Worm (Caenorhabditis elegans) whole organism, L1 larva: ENCODE measurements around the gene mxl-1.

Experiments used
- C04F5.9 ChIP-seq: sonication (generic microtip); optimal IDR thresholded peaks from 2 replicates; lab custom pipeline; 2016; ENCODE audit warnings: missing genetic modification characterization, missing compliant biosample characterization
- C34B4.2 ChIP-seq: sonication (generic microtip); optimal IDR thresholded peaks from 2 replicates; lab custom pipeline; 2017; ENCODE audit warnings: mild to moderate bottlenecking, missing genetic modification characterization, missing compliant biosample characterization
- F16B12.6 ChIP-seq: fragments of 150-350 bp; optimal IDR thresholded peaks from 2 replicates; lab custom pipeline; 2014; ENCODE audit warnings: missing biosample characterization, missing genetic modification characterization
- aha-1 ChIP-seq: fragments of 150-350 bp; optimal IDR thresholded peaks from 2 replicates; lab custom pipeline; 2014; ENCODE audit warnings: missing biosample characterization, missing genetic modification characterization
- alr-1 ChIP-seq: fragments of 200-800 bp; sonication (Bioruptor generic); optimal IDR thresholded peaks from 2 replicates; lab custom pipeline; 2018; ENCODE audit warnings: borderline replicate concordance, mild to moderate bottlenecking, missing genetic modification characterization, missing compliant biosample characterization
- ama-1 ChIP-seq: fragments of 150-350 bp; optimal IDR thresholded peaks from 2 replicates; lab custom pipeline; 2014
- ceh-8 ChIP-seq: fragments of 200-800 bp; sonication (Bioruptor generic); optimal IDR thresholded peaks from 2 replicates; lab custom pipeline; 2018; ENCODE audit warnings: mild to moderate bottlenecking, missing genetic modification characterization, moderate library complexity, missing compliant biosample characterization
- ceh-82 ChIP-seq, 3 experiments: fragments of 150-350 bp in 1 of 3; sonication (generic microtip) in 2 of 3; optimal IDR thresholded peaks; 2 replicates each; lab custom pipeline; 2014 to 2017; ENCODE audit warnings: missing biosample characterization in 3 of 3, missing genetic modification characterization in 3 of 3
- ceh-88 ChIP-seq: fragments of 200-800 bp; sonication (Bioruptor generic); IDR thresholded peaks from 2 replicates; pipeline ENCODE4 v1.3.6; 2022; ENCODE audit warnings: missing genetic modification characterization, missing compliant biosample characterization
- ceh-90 ChIP-seq: sonication (generic microtip); optimal IDR thresholded peaks from 2 replicates; lab custom pipeline; 2016; ENCODE audit warnings: missing genetic modification characterization, missing compliant biosample characterization
- dsc-1 ChIP-seq: sonication (generic microtip); optimal IDR thresholded peaks from 2 replicates; lab custom pipeline; 2016; ENCODE audit warnings: mild to moderate bottlenecking, missing genetic modification characterization, missing compliant biosample characterization
- efl-1 ChIP-seq, 4 experiments: fragments of 150-350 bp; optimal IDR thresholded peaks in 3 of 4; peaks in 1 of 4; 1 replicate in 1 of 4; 2 replicates in 3 of 4; lab custom pipeline; 2014; ENCODE audit warnings: missing biosample characterization in 2 of 4, missing genetic modification characterization in 2 of 4, missing genetic modification reagents in 2 of 4
- efl-3 ChIP-seq: fragments of 200-800 bp; sonication (Bioruptor generic); optimal IDR thresholded peaks from 2 replicates; lab custom pipeline; 2018; ENCODE audit warnings: mild to moderate bottlenecking, missing genetic modification characterization, missing compliant biosample characterization
- elt-2 ChIP-seq: sonication (generic microtip); optimal IDR thresholded peaks from 2 replicates; lab custom pipeline; 2016; ENCODE audit warnings: missing genetic modification characterization, mild to moderate bottlenecking, inconsistent platforms, missing compliant biosample characterization, missing genetic modification reagents
- ets-5 ChIP-seq: fragments of 200-800 bp; sonication (Bioruptor generic); IDR thresholded peaks from 2 replicates; pipeline ENCODE4 v1.3.6; 2022; ENCODE audit warnings: missing genetic modification characterization, missing compliant biosample characterization
- fkh-8 ChIP-seq: sonication (generic microtip); optimal IDR thresholded peaks from 2 replicates; lab custom pipeline; 2016; ENCODE audit warnings: mild to moderate bottlenecking, missing genetic modification characterization, missing compliant biosample characterization
- fos-1 ChIP-seq: fragments of 150-350 bp; optimal IDR thresholded peaks from 2 replicates; lab custom pipeline; 2014; ENCODE audit warnings: missing biosample characterization, missing genetic modification characterization
- hlh-17 ChIP-seq: fragments of 200-800 bp; sonication (Bioruptor generic); optimal IDR thresholded peaks from 2 replicates; lab custom pipeline; 2018; ENCODE audit warnings: missing genetic modification characterization, mild to moderate bottlenecking, missing compliant biosample characterization, moderate library complexity, borderline replicate concordance
- hlh-4 ChIP-seq: sonication (generic microtip); optimal IDR thresholded peaks from 2 replicates; lab custom pipeline; 2016; ENCODE audit warnings: mild to moderate bottlenecking, missing genetic modification characterization, missing compliant biosample characterization
- hpl-2 ChIP-seq: fragments of 150-350 bp; optimal IDR thresholded peaks from 2 replicates; lab custom pipeline; 2014; ENCODE audit warnings: missing biosample characterization, missing genetic modification reagents, missing genetic modification characterization
- irx-1 ChIP-seq: sonication (generic microtip); optimal IDR thresholded peaks from 2 replicates; lab custom pipeline; 2016; ENCODE audit warnings: missing genetic modification characterization, missing compliant biosample characterization
- lin-15B ChIP-seq: fragments of 150-350 bp; sonication (generic microtip); optimal IDR thresholded peaks from 3 replicates; lab custom pipeline; 2014; ENCODE audit warnings: missing biosample characterization, missing genetic modification characterization
- lin-35 ChIP-seq, 2 experiments: fragments of 150-350 bp; optimal IDR thresholded peaks; 2 replicates each; lab custom pipeline; 2014; ENCODE audit warnings: missing biosample characterization in 2 of 2, missing genetic modification characterization in 2 of 2, missing genetic modification reagents in 2 of 2
- lin-39 ChIP-seq: fragments of 150-350 bp; optimal IDR thresholded peaks from 2 replicates; lab custom pipeline; 2014; ENCODE audit warnings: missing biosample characterization, missing genetic modification reagents, missing genetic modification characterization
- mab-9 ChIP-seq: fragments of 200-800 bp; sonication (Bioruptor generic); IDR thresholded peaks from 2 replicates; pipeline ENCODE4 v1.3.6; 2022; ENCODE audit warnings: missing genetic modification reagents, missing genetic modification characterization, missing compliant biosample characterization
- mdl-1 ChIP-seq, 2 experiments: fragments of 150-350 bp; optimal IDR thresholded peaks; 2 replicates each; lab custom pipeline; 2014 to 2017; ENCODE audit warnings: missing biosample characterization in 2 of 2, missing genetic modification characterization in 2 of 2, inconsistent platforms in 1 of 2
- mef-2 ChIP-seq: fragments of 150-350 bp; optimal IDR thresholded peaks from 2 replicates; lab custom pipeline; 2014; ENCODE audit warnings: missing biosample characterization, missing genetic modification characterization
- nhr-11 ChIP-seq: fragments of 150-350 bp; optimal IDR thresholded peaks from 2 replicates; lab custom pipeline; 2014; ENCODE audit warnings: missing biosample characterization, missing genetic modification characterization
- nhr-20 ChIP-seq: sonication (generic microtip); optimal IDR thresholded peaks from 2 replicates; lab custom pipeline; 2016; ENCODE audit warnings: mild to moderate bottlenecking, missing genetic modification characterization, missing compliant biosample characterization
- nhr-237 ChIP-seq: fragments of 150-350 bp; optimal IDR thresholded peaks from 2 replicates; lab custom pipeline; 2014; ENCODE audit warnings: missing biosample characterization, missing genetic modification characterization
- nhr-28 ChIP-seq: fragments of 150-350 bp; optimal IDR thresholded peaks from 2 replicates; lab custom pipeline; 2014; ENCODE audit warnings: missing biosample characterization, missing genetic modification characterization
- nhr-47 ChIP-seq: sonication (generic microtip); optimal IDR thresholded peaks from 2 replicates; lab custom pipeline; 2016; ENCODE audit warnings: mild to moderate bottlenecking, missing genetic modification characterization, moderate library complexity, missing compliant biosample characterization
- nhr-76 ChIP-seq: sonication (generic microtip); optimal IDR thresholded peaks from 2 replicates; lab custom pipeline; 2017; ENCODE audit warnings: missing biosample characterization, missing genetic modification characterization
- nhr-84 ChIP-seq: sonication (generic microtip); optimal IDR thresholded peaks from 2 replicates; lab custom pipeline; 2017; ENCODE audit warnings: missing biosample characterization, missing genetic modification characterization
- nhr-85 ChIP-seq: sonication (generic microtip); peaks from one replicate; lab custom pipeline; 2016; ENCODE audit warnings: missing genetic modification characterization, inconsistent platforms, missing compliant biosample characterization
- nhr-90 ChIP-seq: sonication (generic microtip); optimal IDR thresholded peaks from 2 replicates; lab custom pipeline; 2016; ENCODE audit warnings: mild to moderate bottlenecking, missing genetic modification characterization, missing compliant biosample characterization; ENCODE audit not compliant: poor library complexity
- pag-3 ChIP-seq: sonication (generic microtip); optimal IDR thresholded peaks from 2 replicates; lab custom pipeline; 2017; ENCODE audit warnings: missing genetic modification characterization, mild to moderate bottlenecking, missing compliant biosample characterization, antibody characterized with exemption, borderline replicate concordance; ENCODE audit not compliant: insufficient read depth
- pax-3 ChIP-seq: fragments of 200-800 bp; sonication (Bioruptor generic); optimal IDR thresholded peaks from 2 replicates; lab custom pipeline; 2018; ENCODE audit warnings: mild to moderate bottlenecking, missing genetic modification characterization, moderate library complexity, missing compliant biosample characterization
- pqm-1 ChIP-seq: sonication (generic microtip); optimal IDR thresholded peaks from 3 replicates; lab custom pipeline; 2017; ENCODE audit warnings: missing biosample characterization, missing genetic modification characterization
- rnt-1 ChIP-seq: sonication (generic microtip); optimal IDR thresholded peaks from 2 replicates; lab custom pipeline; 2016; ENCODE audit warnings: mild to moderate bottlenecking, missing genetic modification characterization, moderate library complexity, missing compliant biosample characterization
- skn-1 ChIP-seq: fragments of 150-350 bp; optimal IDR thresholded peaks from 2 replicates; lab custom pipeline; 2014; ENCODE audit warnings: missing biosample characterization, missing genetic modification characterization
- snpc-4 ChIP-seq: fragments of 150-350 bp; optimal IDR thresholded peaks from 2 replicates; lab custom pipeline; 2014; ENCODE audit warnings: missing biosample characterization, missing genetic modification characterization
- snu-23 ChIP-seq: sonication (generic microtip); optimal IDR thresholded peaks from 2 replicates; lab custom pipeline; 2016; ENCODE audit warnings: missing genetic modification characterization, missing compliant biosample characterization
- sox-4 ChIP-seq: sonication (generic microtip); optimal IDR thresholded peaks from 2 replicates; lab custom pipeline; 2016; ENCODE audit warnings: missing genetic modification characterization, missing compliant biosample characterization
- sptf-1 ChIP-seq: fragments of 150-350 bp; optimal IDR thresholded peaks from 2 replicates; lab custom pipeline; 2014; ENCODE audit warnings: missing biosample characterization, missing genetic modification characterization
- swsn-7 ChIP-seq: sonication (generic microtip); optimal IDR thresholded peaks from 2 replicates; lab custom pipeline; 2016; ENCODE audit warnings: missing genetic modification characterization, missing compliant biosample characterization
- unc-130 ChIP-seq: fragments of 150-350 bp; optimal IDR thresholded peaks from 2 replicates; lab custom pipeline; 2017; ENCODE audit warnings: missing biosample characterization, missing genetic modification characterization, inconsistent platforms
- unc-30 ChIP-seq: sonication (generic microtip); optimal IDR thresholded peaks from 2 replicates; lab custom pipeline; 2017; ENCODE audit warnings: missing biosample characterization, missing genetic modification characterization
- unc-86 ChIP-seq: sonication (generic microtip); optimal IDR thresholded peaks from 2 replicates; lab custom pipeline; 2016; ENCODE audit warnings: missing genetic modification characterization, missing compliant biosample characterization
- vab-15 ChIP-seq: sonication (generic microtip); optimal IDR thresholded peaks from 2 replicates; lab custom pipeline; 2017; ENCODE audit warnings: missing genotype, mild to moderate bottlenecking, missing genetic modification characterization, missing compliant biosample characterization
- zag-1 ChIP-seq: fragments of 150-350 bp; optimal IDR thresholded peaks from 2 replicates; lab custom pipeline; 2014; ENCODE audit warnings: missing biosample characterization, missing genetic modification characterization
- zip-4 ChIP-seq: fragments of 200-800 bp; sonication (Bioruptor generic); optimal IDR thresholded peaks from 2 replicates; lab custom pipeline; 2018; ENCODE audit warnings: mild to moderate bottlenecking, missing genetic modification characterization, moderate library complexity, missing compliant biosample characterization
- ztf-11 ChIP-seq, 2 experiments: sonication (generic microtip); optimal IDR thresholded peaks; 2 replicates each; lab custom pipeline; 2016 to 2017; ENCODE audit warnings: missing genetic modification characterization in 2 of 2, missing biosample characterization in 1 of 2, missing compliant biosample characterization in 1 of 2

The mxl-1 gene

DNA sequence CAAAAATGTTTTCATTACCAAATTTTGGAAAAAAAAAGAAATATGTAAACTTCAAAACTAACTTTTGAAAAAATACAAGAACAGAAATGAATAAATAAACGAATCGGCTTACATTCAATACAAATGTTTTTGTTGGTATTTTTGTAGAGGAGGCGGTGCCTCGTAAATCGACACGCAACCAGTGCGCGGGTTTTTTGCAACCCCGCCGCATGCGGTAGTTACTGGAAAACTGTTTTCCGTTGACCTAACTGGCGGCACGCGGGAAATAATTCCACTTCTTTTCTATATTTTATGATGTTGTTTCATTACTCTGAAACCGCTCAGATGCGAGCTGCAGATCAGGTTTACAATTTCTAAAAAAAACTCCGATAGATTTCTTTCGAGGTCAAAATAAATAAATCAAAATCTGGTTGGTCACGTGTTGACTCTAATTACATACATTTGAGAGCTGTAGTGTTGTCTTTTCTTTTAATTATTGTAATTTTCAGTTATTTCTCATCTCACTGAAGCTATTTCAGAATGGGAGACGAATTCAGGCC, 5.4 kb upstream of the mxl-1 start, which contains the start of the genes dvc-1 and ima-1:
dvc-1 (minus strand) TSS at position 145 of the 539 bp plus-strand sequence.
ima-1 (plus strand) TSS at position 489 of the 539 bp plus-strand sequence.
- no peak for TF ChIP-seq ceh-8 (GFP tag; lab: Kevin White, UChicago)
- peak; percentile 71 for TF ChIP-seq nhr-20
- no peak for TF ChIP-seq nhr-84 (tag; lab: Kevin White, UChicago)
- no peak for TF ChIP-seq ceh-90 (tag; lab: Kevin White, UChicago)
- TF ChIP-seq hlh-17, result no peak
- TF ChIP-seq nhr-11 (tag; lab: Kevin White, UChicago), result no peak
- TF ChIP-seq sptf-1, result no peak
- no peak for TF ChIP-seq efl-3 (GFP tag; lab: Kevin White, UChicago)
- peak; percentile 79 for TF ChIP-seq snu-23 (GFP tag; lab: Kevin White, UChicago)
- TF ChIP-seq unc-130, result peak; percentile 18
- no peak for TF ChIP-seq fos-1 (tag; lab: Kevin White, UChicago)
- peak; percentile 74 for TF ChIP-seq nhr-90 (tag; lab: Kevin White, UChicago)
- TF ChIP-seq elt-2 (tag; lab: Kevin White, UChicago), result peak; percentile 41
- no peak for TF ChIP-seq ama-1
- TF ChIP-seq hlh-4 (tag; lab: Kevin White, UChicago), result no peak
- peak; percentile 53 for TF ChIP-seq skn-1 (tag; lab: Kevin White, UChicago)
- TF ChIP-seq dsc-1 (tag; lab: Kevin White, UChicago), result peak; percentile 58
- TF ChIP-seq C04F5.9 (tag; lab: Kevin White, UChicago), result no peak
- no peak for TF ChIP-seq zip-4 (GFP tag; lab: Kevin White, UChicago)
- peak; percentile 76 for TF ChIP-seq nhr-85
- TF ChIP-seq ceh-82 (tag; optimal IDR thresholded peaks at IDR 0.05; lab: Kevin White, UChicago), result peak; percentile 75 to 93 (median 86)
- TF ChIP-seq vab-15 (tag; lab: Kevin White, UChicago), result no peak
- peak in 1 of 2 experiments; percentile 13 for TF ChIP-seq ztf-11 (tag; optimal IDR thresholded peaks at IDR 0.05; lab: Kevin White, UChicago)
- no peak for TF ChIP-seq mab-9 (GFP tag; lab: Robert Waterston, UW)
- TF ChIP-seq pqm-1 (tag; lab: Kevin White, UChicago), result no peak
- TF ChIP-seq rnt-1, result peak; percentile 86
- no peak for TF ChIP-seq sox-4 (tag; lab: Kevin White, UChicago)
- TF ChIP-seq C34B4.2 (tag; lab: Kevin White, UChicago), result no peak
- no peak for TF ChIP-seq alr-1 (tag; lab: Kevin White, UChicago)
- TF ChIP-seq nhr-237 (tag; lab: Kevin White, UChicago), result peak; percentile 7
- TF ChIP-seq irx-1, result no peak
- TF ChIP-seq pag-3 (tag; lab: Kevin White, UChicago), result no peak
- peak; percentile 24 for TF ChIP-seq nhr-76 (tag; lab: Kevin White, UChicago)
- peak; percentile 25 for TF ChIP-seq hpl-2
- TF ChIP-seq pax-3 (tag; lab: Kevin White, UChicago), result peak; percentile 7
- no peak for TF ChIP-seq lin-15B (tag; lab: Kevin White, UChicago)
- TF ChIP-seq efl-1 (optimal IDR thresholded peaks at IDR 0.05; lab: Kevin White, UChicago), result peak; percentile 67 to 69
- TF ChIP-seq efl-1 (GFP tag; optimal IDR thresholded peaks at IDR 0.05 in 1 of 2; lab: Kevin White, UChicago), result peak; percentile 56 to 97
- no peak for TF ChIP-seq nhr-28
- TF ChIP-seq zag-1 (tag; lab: Kevin White, UChicago), result no peak
- TF ChIP-seq swsn-7, result peak; percentile 71
- peak; percentile 72 for TF ChIP-seq nhr-47 (tag; lab: Kevin White, UChicago)
- no peak for TF ChIP-seq ets-5 (GFP tag; lab: Robert Waterston, UW)
- TF ChIP-seq unc-86 (tag; lab: Kevin White, UChicago), result no peak
- TF ChIP-seq lin-39, result peak; percentile 42
- TF ChIP-seq aha-1 (tag; lab: Kevin White, UChicago), result no peak
- peak; percentile 60 to 65 for TF ChIP-seq lin-35 (GFP tag; optimal IDR thresholded peaks at IDR 0.05; lab: Kevin White, UChicago)
- peak in 1 of 2 experiments; percentile 36 for TF ChIP-seq mdl-1 (tag; optimal IDR thresholded peaks at IDR 0.05; lab: Kevin White, UChicago)
- TF ChIP-seq mef-2 (tag; lab: Kevin White, UChicago), result no peak
- TF ChIP-seq ceh-88 (GFP tag; lab: Robert Waterston, UW), result peak; percentile 53; the same call in 1 of the 2 replicates
- peak; percentile 42 for TF ChIP-seq snpc-4 (tag; lab: Kevin White, UChicago)
- TF ChIP-seq unc-30 (tag; lab: Kevin White, UChicago), result no peak
- peak; percentile 31 for TF ChIP-seq F16B12.6
- TF ChIP-seq fkh-8, result no peak
